Worm (Caenorhabditis elegans) whole organism, early embryonic: ENCODE measurements around the gene cyp-33C11.

ENCODE experiments used
- B0310.2 ChIP-seq: sonication (generic microtip); optimal IDR thresholded peaks from 2 replicates; lab custom pipeline; 2016; ENCODE audit warnings: mild to moderate bottlenecking, missing genetic modification characterization, missing compliant biosample characterization
- F13C5.2 ChIP-seq: sonication (generic microtip); optimal IDR thresholded peaks from 2 replicates; lab custom pipeline; 2017; ENCODE audit warnings: mild to moderate bottlenecking, missing genetic modification characterization, inconsistent platforms, missing compliant biosample characterization
- aly-1 ChIP-seq: sonication (generic microtip); optimal IDR thresholded peaks from 2 replicates; lab custom pipeline; 2016; ENCODE audit warnings: missing genetic modification characterization, missing compliant biosample characterization
- ama-1 ChIP-seq: fragments of 150-350 bp; optimal IDR thresholded peaks from 2 replicates; lab custom pipeline; 2014
- ceh-13 ChIP-seq: fragments of 200-800 bp; sonication (Bioruptor generic); optimal IDR thresholded peaks from 2 replicates; lab custom pipeline; 2018; ENCODE audit warnings: mild to moderate bottlenecking, missing genetic modification characterization, missing compliant biosample characterization
- ceh-36 ChIP-seq: sonication (generic microtip); optimal IDR thresholded peaks from 2 replicates; lab custom pipeline; 2016; ENCODE audit warnings: missing genetic modification characterization, inconsistent platforms, missing compliant biosample characterization
- flt-1 ChIP-seq: fragments of 200-800 bp; sonication (Bioruptor generic); IDR thresholded peaks from 2 replicates; pipeline ENCODE4 v1.3.6; 2022; ENCODE audit warnings: missing genetic modification characterization, missing compliant biosample characterization
- pes-1 ChIP-seq: fragments of 200-800 bp; sonication (Bioruptor generic); IDR thresholded peaks from 2 replicates; pipeline ENCODE4 v1.3.6; 2022; ENCODE audit warnings: missing genetic modification reagents, missing genetic modification characterization, missing compliant biosample characterization
- tbx-11 ChIP-seq: fragments of 200-800 bp; sonication (Bioruptor generic); IDR thresholded peaks from 2 replicates; pipeline ENCODE4 v1.3.6; 2022; ENCODE audit warnings: missing genetic modification characterization, missing compliant biosample characterization
- tbx-37 ChIP-seq: fragments of 200-800 bp; sonication (Bioruptor generic); conservative IDR thresholded peaks from 2 replicates; pipeline ENCODE4 v1.3.6; 2022; ENCODE audit warnings: missing genetic modification reagents, missing genetic modification characterization, missing compliant biosample characterization

DNA sequence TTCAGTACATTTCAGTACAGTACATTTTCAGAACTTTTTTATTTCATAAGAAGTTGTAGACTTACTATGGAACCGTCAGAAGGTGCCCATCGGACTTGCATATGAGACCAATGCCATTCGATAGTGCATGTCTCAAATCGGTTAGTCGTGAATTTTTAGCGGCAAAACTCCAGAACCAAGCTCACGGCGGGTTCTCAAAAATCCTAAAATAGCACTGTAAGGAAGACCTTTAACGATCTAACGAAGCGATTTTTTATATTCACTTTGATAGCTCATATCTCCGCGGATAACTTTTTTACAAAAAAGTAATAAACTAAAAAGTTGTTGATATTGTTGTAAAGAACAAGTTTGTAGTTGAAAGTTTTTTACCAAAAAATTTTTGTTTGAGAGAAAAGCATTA lies 38.6 kb downstream of the cyp-33C11 start, which contains the start of gene sru-25:
- TF ChIP-seq aly-1 (tag; lab: Kevin White, UChicago): no peak
- no peak for TF ChIP-seq ama-1 (lab: Kevin White, UChicago)
- no peak for TF ChIP-seq flt-1
- no peak for TF ChIP-seq B0310.2 (tag; lab: Kevin White, UChicago)
- no peak for TF ChIP-seq pes-1 (GFP tag; lab: Robert Waterston, UW)
- no peak for TF ChIP-seq tbx-11 (GFP tag; lab: Robert Waterston, UW)
- no peak for TF ChIP-seq F13C5.2
- TF ChIP-seq tbx-37: no peak
- TF ChIP-seq ceh-13: no peak
- TF ChIP-seq ceh-36: no peak
